Worm (Caenorhabditis elegans): ENCODE results near the gene clec-178.

Gene clec-178

DNA sequence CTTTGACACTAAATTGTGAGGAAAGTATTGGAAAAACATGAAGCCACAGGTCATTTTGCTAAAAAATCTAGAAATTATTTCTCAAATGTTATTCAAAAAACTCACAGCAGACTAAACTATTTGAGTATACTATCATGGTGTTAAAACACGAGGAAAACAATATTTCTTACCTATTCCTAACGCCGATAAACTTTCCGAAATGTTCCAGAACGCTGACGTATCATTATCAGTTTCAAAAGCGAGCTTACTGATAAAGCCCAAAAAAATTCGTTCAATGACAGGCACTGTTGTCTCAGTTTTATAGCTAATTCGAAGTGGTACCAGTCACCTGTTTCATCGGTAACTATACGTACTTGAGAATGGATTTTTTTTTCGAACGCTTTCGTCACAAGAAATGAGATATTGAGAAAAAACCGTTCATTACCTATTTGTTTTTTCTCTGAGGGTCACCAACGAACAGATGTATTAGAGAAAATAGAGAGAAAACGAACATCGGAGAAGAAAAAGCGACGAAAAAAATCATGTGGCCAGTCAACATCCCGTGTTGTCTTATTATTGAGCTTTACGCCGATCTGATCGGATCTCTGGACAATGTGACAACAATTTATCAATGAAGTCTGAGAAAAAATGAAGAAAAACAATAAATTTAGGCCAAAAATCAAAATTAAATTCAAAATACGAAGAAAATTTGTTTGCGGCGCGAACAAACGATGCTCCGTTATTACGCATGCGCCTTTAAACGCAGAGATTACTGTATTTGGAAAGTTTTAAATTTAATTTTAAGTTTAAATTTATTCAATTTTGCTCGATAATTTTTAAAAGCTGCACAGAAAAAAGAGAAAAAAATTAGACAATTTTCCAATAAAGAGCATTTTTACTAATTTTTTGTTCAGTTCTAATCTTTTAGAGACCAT is 12.6 kb downstream of the clec-178 start:
- TF ChIP-seq ama-1 (optimal IDR thresholded peaks at IDR 0.05) (no peak), ztf-1 (GFP tag; conservative IDR thresholded peaks at IDR 0.05) (no peak), nhr-6 (tag; optimal IDR thresholded peaks at IDR 0.05) (no peak), unc-62 (GFP tag; optimal IDR thresholded peaks at IDR 0.05) (no peak), ztf-11 (tag; optimal IDR thresholded peaks at IDR 0.05) (no peak), nhr-237 (tag; optimal IDR thresholded peaks at IDR 0.05) (no peak), nhr-25 (tag; optimal IDR thresholded peaks at IDR 0.05) (no peak), zag-1 (tag; optimal IDR thresholded peaks at IDR 0.05) (no peak), F13H6.1 (tag; optimal IDR thresholded peaks at IDR 0.05) (no peak), fos-1 (tag; optimal IDR thresholded peaks at IDR 0.05) (peak; percentile 56), ZK546.5 (tag; optimal IDR thresholded peaks at IDR 0.05) (no peak), nhr-11 (tag; optimal IDR thresholded peaks at IDR 0.05) (no peak), lsy-2 (tag; optimal IDR thresholded peaks at IDR 0.05) (no peak), nhr-129 (tag; optimal IDR thresholded peaks at IDR 0.05) (peak; percentile 19), unc-39 (tag; optimal IDR thresholded peaks at IDR 0.05) (no peak), ceh-82 (tag; optimal IDR thresholded peaks at IDR 0.05) (no peak), snpc-4 (tag; optimal IDR thresholded peaks at IDR 0.05) (no peak), lin-13 (GFP tag; optimal IDR thresholded peaks at IDR 0.05) (no peak), gmeb-1 (tag; optimal IDR thresholded peaks at IDR 0.05) (no peak), lin-39 (tag; optimal IDR thresholded peaks at IDR 0.05) (no peak), C34F6.9 (tag; optimal IDR thresholded peaks at IDR 0.05) (no peak), nhr-23 (tag; optimal IDR thresholded peaks at IDR 0.05) (no peak), skn-1 (tag; optimal IDR thresholded peaks at IDR 0.05) (peak; percentile 82), crh-2 (tag; optimal IDR thresholded peaks at IDR 0.05) (peak; percentile 58)

ce11 chrIV:5667191-5667590 is 13.4 kb downstream of the clec-178 start:
- TF ChIP-seq nhr-12 (tag; optimal IDR thresholded peaks at IDR 0.05) (no peak), ceh-16 (tag; optimal IDR thresholded peaks at IDR 0.05) (no peak), Y55F3AM.14 (GFP tag; optimal IDR thresholded peaks at IDR 0.05) (no peak), elt-3 (tag; optimal IDR thresholded peaks at IDR 0.05) (no peak), unc-62 (GFP tag; optimal IDR thresholded peaks at IDR 0.05) (no peak), peb-1 (tag; optimal IDR thresholded peaks at IDR 0.05) (no peak), mab-5 (tag; optimal IDR thresholded peaks at IDR 0.05) (no peak), nhr-129 (tag; optimal IDR thresholded peaks at IDR 0.05) (peak; percentile 21), C34F6.9 (tag; optimal IDR thresholded peaks at IDR 0.05) (peak; percentile 52), elt-1 (tag; optimal IDR thresholded peaks at IDR 0.05) (no peak), mbf-1 (tag; optimal IDR thresholded peaks at IDR 0.05) (no peak), ztf-4 (tag; optimal IDR thresholded peaks at IDR 0.05) (no peak), ZK546.5 (tag; optimal IDR thresholded peaks at IDR 0.05) (no peak), nhr-21 (tag; optimal IDR thresholded peaks at IDR 0.05) (no peak), ceh-82 (tag; optimal IDR thresholded peaks at IDR 0.05) (no peak), R02D3.7 (tag; optimal IDR thresholded peaks at IDR 0.05) (no peak), sem-4 (tag; optimal IDR thresholded peaks at IDR 0.05) (no peak), sma-9 (GFP tag; optimal IDR thresholded peaks at IDR 0.05) (peak; percentile 49), sma-9 (tag; optimal IDR thresholded peaks at IDR 0.05) (no peak), nhr-10 (tag; optimal IDR thresholded peaks at IDR 0.05) (no peak), egl-27 (tag; optimal IDR thresholded peaks at IDR 0.05) (no peak), lin-11 (tag; optimal IDR thresholded peaks at IDR 0.05) (no peak), alr-1 (tag; optimal IDR thresholded peaks at IDR 0.05) (no peak), nhr-237 (tag; optimal IDR thresholded peaks at IDR 0.05) (no peak), nhr-11 (tag; optimal IDR thresholded peaks at IDR 0.05) (no peak), unc-55 (GFP tag; optimal IDR thresholded peaks at IDR 0.05) (peak; percentile 14), skn-1 (tag; optimal IDR thresholded peaks at IDR 0.05) (peak; percentile 88), fos-1 (tag; optimal IDR thresholded peaks at IDR 0.05) (peak; percentile 50), lin-13 (GFP tag; optimal IDR thresholded peaks at IDR 0.05) (no peak), nhr-6 (tag; optimal IDR thresholded peaks at IDR 0.05) (no peak), dmd-4 (tag; optimal IDR thresholded peaks at IDR 0.05) (no peak), mdl-1 (tag; optimal IDR thresholded peaks at IDR 0.05) (no peak), nhr-23 (tag; optimal IDR thresholded peaks at IDR 0.05) (no peak), crh-2 (tag; optimal IDR thresholded peaks at IDR 0.05) (peak; percentile 10), ztf-1 (GFP tag; conservative IDR thresholded peaks at IDR 0.05) (no peak), nhr-77 (tag; optimal IDR thresholded peaks at IDR 0.05) (no peak), aly-2 (tag; optimal IDR thresholded peaks at IDR 0.05) (no peak), sma-3 (GFP tag; optimal IDR thresholded peaks at IDR 0.05) (peak; percentile 7), ztf-11 (tag; optimal IDR thresholded peaks at IDR 0.05) (no peak), gmeb-1 (tag; optimal IDR thresholded peaks at IDR 0.05) (no peak), ama-1 (optimal IDR thresholded peaks at IDR 0.05) (no peak), unc-39 (tag; optimal IDR thresholded peaks at IDR 0.05) (no peak), lin-39 (tag; optimal IDR thresholded peaks at IDR 0.05) (no peak), snpc-4 (tag; optimal IDR thresholded peaks at IDR 0.05) (no peak), lsy-2 (tag; optimal IDR thresholded peaks at IDR 0.05) (peak in 1 of 2 experiments; percentile 44), zag-1 (tag; optimal IDR thresholded peaks at IDR 0.05) (peak; percentile 3), F13H6.1 (tag; optimal IDR thresholded peaks at IDR 0.05) (peak; percentile 15), nhr-25 (tag; optimal IDR thresholded peaks at IDR 0.05) (no peak)
